Worm (Caenorhabditis elegans) whole organism, L4 larva: Measurements from ENCODE around the gene lido-16.

Source experiments
- ZK546.5 ChIP-seq, 2 experiments: sonication (generic microtip); optimal IDR thresholded peaks; 2 replicates each; lab custom pipeline; 2017; ENCODE audit warnings: missing biosample characterization in 2 of 2, missing genetic modification characterization in 2 of 2
- attf-4 ChIP-seq: sonication (generic microtip); optimal IDR thresholded peaks from 3 replicates; lab custom pipeline; 2017; ENCODE audit warnings: missing biosample characterization, missing genetic modification characterization
- jun-1 ChIP-seq: fragments of 150-350 bp; optimal IDR thresholded peaks from 2 replicates; lab custom pipeline; 2014; ENCODE audit warnings: missing biosample characterization, missing genetic modification reagents, missing genetic modification characterization
- lin-15B ChIP-seq: fragments of 150-350 bp; sonication (generic microtip); optimal IDR thresholded peaks from 3 replicates; lab custom pipeline; 2014; ENCODE audit warnings: missing biosample characterization, missing genetic modification characterization
- nhr-76 ChIP-seq: fragments of 150-350 bp; optimal IDR thresholded peaks from 2 replicates; lab custom pipeline; 2014; ENCODE audit warnings: missing biosample characterization, missing genetic modification characterization
- snpc-4 ChIP-seq: fragments of 150-350 bp; optimal IDR thresholded peaks from 2 replicates; lab custom pipeline; 2014; ENCODE audit warnings: missing biosample characterization, missing genetic modification characterization
- unc-62 ChIP-seq, 3 experiments: fragments of 150-350 bp in 1 of 3; sonication (generic microtip); optimal IDR thresholded peaks in 2 of 3; peaks in 1 of 3; 1 replicate in 1 of 3; 2 replicates in 2 of 3; lab custom pipeline; 2014 to 2017; ENCODE audit warnings: missing biosample characterization in 3 of 3, missing genetic modification characterization in 3 of 3, missing genetic modification reagents in 3 of 3, missing genotype in 1 of 3
- vab-7 ChIP-seq: fragments of 200-800 bp; sonication (Bioruptor generic); IDR thresholded peaks from 2 replicates; pipeline ENCODE4 v1.3.6; 2022; ENCODE audit warnings: missing genetic modification reagents, missing genetic modification characterization, missing compliant biosample characterization
- ztf-11 ChIP-seq: fragments of 150-350 bp; optimal IDR thresholded peaks from 2 replicates; lab custom pipeline; 2014; ENCODE audit warnings: missing biosample characterization, missing genetic modification characterization

DNA sequence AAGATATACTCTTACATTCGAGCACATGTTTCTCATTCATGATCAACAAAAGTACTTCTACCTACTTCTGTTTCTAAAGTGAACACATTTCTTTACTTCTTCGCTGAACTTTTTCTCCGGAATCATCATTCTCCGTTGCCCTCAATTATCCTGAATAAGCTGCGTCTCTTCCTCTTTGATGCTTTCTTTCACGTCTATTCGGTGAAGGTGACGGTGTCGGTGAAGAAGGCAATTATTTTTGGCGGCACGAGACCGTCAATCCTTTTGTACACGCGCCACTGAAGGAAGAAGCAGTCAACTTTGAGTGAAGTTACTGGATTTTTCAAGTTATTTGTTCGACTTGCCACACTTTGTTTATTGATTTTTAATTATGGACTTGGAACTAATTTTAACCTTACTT lies 46.8 kb upstream of the lido-16 start, which contains the start of gene abch-1:
- TF ChIP-seq ztf-11 (tag; lab: Kevin White, UChicago) = no peak
- TF ChIP-seq ZK546.5 (tag; optimal IDR thresholded peaks at IDR 0.05; lab: Kevin White, UChicago) = no peak
- no peak for TF ChIP-seq attf-4
- TF ChIP-seq vab-7 (GFP tag; lab: Robert Waterston, UW) = no peak
- TF ChIP-seq unc-62 (GFP tag; optimal IDR thresholded peaks at IDR 0.05 in 1 of 2; lab: Kevin White, UChicago) = no peak
- TF ChIP-seq unc-62 (tag; optimal IDR thresholded peaks at IDR 0.05; lab: Kevin White, UChicago) = no peak
- TF ChIP-seq lin-15B (tag; lab: Kevin White, UChicago) = no peak
- no peak for TF ChIP-seq nhr-76
- TF ChIP-seq snpc-4 (tag; lab: Kevin White, UChicago) = no peak
- TF ChIP-seq jun-1 = no peak
